Fruit fly (Drosophila melanogaster) whole organism: ENCODE results near the gene CG14312.

Experiments used
- CG8478 ChIP-seq: fragments of >200 bp; optimal IDR thresholded peaks from 2 replicates; lab custom pipeline; 2018; ENCODE audit warnings: inconsistent platforms
- Dll ChIP-seq: fragments of >200 bp; optimal IDR thresholded peaks from 2 replicates; lab custom pipeline; 2017
- EcR ChIP-seq, 2 experiments: fragments of >200 bp; optimal IDR thresholded peaks; 2 replicates each; lab custom pipeline; 2017; ENCODE audit warnings: missing biosample characterization in 2 of 2, missing genetic modification characterization in 2 of 2, missing genetic modification reagents in 2 of 2
- pan ChIP-seq: fragments of >200 bp; optimal IDR thresholded peaks from 2 replicates; lab custom pipeline; 2017
- usp ChIP-seq: fragments of >200 bp; optimal IDR thresholded peaks from 2 replicates; lab custom pipeline; 2017; ENCODE audit warnings: missing biosample characterization, missing genetic modification characterization, mixed read lengths

DNA sequence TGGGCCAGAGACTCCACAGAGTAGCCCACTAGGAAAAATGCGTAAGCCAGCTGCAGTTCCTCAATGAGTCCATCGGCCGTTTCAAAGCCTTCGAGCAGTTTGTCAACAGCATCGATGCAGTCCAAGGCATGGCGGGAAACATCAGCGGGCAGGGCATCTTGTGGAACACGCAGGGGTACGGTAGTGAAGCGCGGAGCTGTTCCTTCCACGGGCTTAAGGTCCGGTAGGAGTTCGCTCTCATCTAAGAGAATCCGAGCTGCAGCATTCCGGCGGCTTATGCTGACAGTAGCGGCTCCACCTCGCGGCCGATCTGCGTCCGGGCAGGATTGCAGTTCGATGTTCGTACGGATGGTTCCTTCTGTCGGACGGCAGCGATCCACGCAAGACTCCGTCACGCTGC is 31.5 kb downstream of the CG14312 start:
- TF ChIP-seq CG8478 (lab: Kevin White, UChicago) = no peak
- TF ChIP-seq Dll (lab: Kevin White, UChicago) = no peak
- TF ChIP-seq EcR (GFP tag; optimal IDR thresholded peaks at IDR 0.05; lab: Kevin White, UChicago) = no peak
- TF ChIP-seq pan (lab: Kevin White, UChicago) = no peak
- TF ChIP-seq usp (GFP tag; lab: Kevin White, UChicago) = no peak
